Worm (Caenorhabditis elegans) whole organism, L2 larva: ENCODE measurements around the gene Y38H6A.5.

ENCODE experiments used
- C34F6.9 ChIP-seq: fragments of 150-350 bp; optimal IDR thresholded peaks from 2 replicates; lab custom pipeline; 2014; ENCODE audit warnings: missing biosample characterization, missing genetic modification characterization
- F13H6.1 ChIP-seq: sonication (generic microtip); optimal IDR thresholded peaks from 2 replicates; lab custom pipeline; 2016; ENCODE audit warnings: missing genetic modification characterization, missing compliant biosample characterization
- Y55F3AM.14 ChIP-seq: fragments of 200-800 bp; sonication (Bioruptor generic); optimal IDR thresholded peaks from 2 replicates; lab custom pipeline; 2018; ENCODE audit warnings: mild to moderate bottlenecking, missing genetic modification characterization, missing compliant biosample characterization
- alr-1 ChIP-seq: fragments of 150-350 bp; optimal IDR thresholded peaks from 2 replicates; lab custom pipeline; 2014; ENCODE audit warnings: missing biosample characterization, missing genetic modification characterization
- blmp-1 ChIP-seq: sonication (generic microtip); optimal IDR thresholded peaks from 2 replicates; lab custom pipeline; 2017; ENCODE audit warnings: missing genetic modification characterization, mild to moderate bottlenecking, missing compliant biosample characterization, antibody characterized with exemption, moderate library complexity; ENCODE audit not compliant: insufficient read depth
- ceh-16 ChIP-seq: fragments of 150-350 bp; optimal IDR thresholded peaks from 2 replicates; lab custom pipeline; 2014; ENCODE audit warnings: missing biosample characterization, missing genetic modification characterization
- crh-2 ChIP-seq: sonication (generic microtip); optimal IDR thresholded peaks from 2 replicates; lab custom pipeline; 2017; ENCODE audit warnings: missing biosample characterization, missing genetic modification characterization
- dmd-4 ChIP-seq: sonication (generic microtip); optimal IDR thresholded peaks from 2 replicates; lab custom pipeline; 2017; ENCODE audit warnings: missing biosample characterization, missing genetic modification characterization
- egl-27 ChIP-seq: sonication (generic microtip); optimal IDR thresholded peaks from 3 replicates; lab custom pipeline; 2017; ENCODE audit warnings: missing biosample characterization, missing genetic modification reagents, missing genetic modification characterization
- elt-1 ChIP-seq: fragments of 150-350 bp; optimal IDR thresholded peaks from 2 replicates; lab custom pipeline; 2014; ENCODE audit warnings: missing biosample characterization, missing genetic modification characterization
- fos-1 ChIP-seq: fragments of 150-350 bp; optimal IDR thresholded peaks from 2 replicates; lab custom pipeline; 2014; ENCODE audit warnings: missing biosample characterization, missing genetic modification characterization
- gmeb-1 ChIP-seq: fragments of 150-350 bp; optimal IDR thresholded peaks from 2 replicates; lab custom pipeline; 2014; ENCODE audit warnings: missing biosample characterization, missing genetic modification characterization
- lin-13 ChIP-seq: fragments of 150-350 bp; optimal IDR thresholded peaks from 2 replicates; lab custom pipeline; 2014; ENCODE audit warnings: missing biosample characterization, missing genetic modification reagents, missing genetic modification characterization
- lin-39 ChIP-seq: fragments of 150-350 bp; optimal IDR thresholded peaks from 2 replicates; lab custom pipeline; 2014; ENCODE audit warnings: missing biosample characterization, missing genetic modification reagents, missing genetic modification characterization
- lsy-2 ChIP-seq, 2 experiments: fragments of 150-350 bp in 1 of 2; sonication (generic microtip) in 1 of 2; optimal IDR thresholded peaks; 2 replicates each; lab custom pipeline; 2014 to 2017; ENCODE audit warnings: missing biosample characterization in 2 of 2, missing genetic modification characterization in 2 of 2
- mab-5 ChIP-seq: fragments of 150-350 bp; optimal IDR thresholded peaks from 2 replicates; lab custom pipeline; 2014; ENCODE audit warnings: missing biosample characterization, missing genetic modification characterization
- mbf-1 ChIP-seq: sonication (generic microtip); optimal IDR thresholded peaks from 2 replicates; lab custom pipeline; 2017; ENCODE audit warnings: missing biosample characterization, missing genetic modification characterization
- mdl-1 ChIP-seq, 2 experiments: fragments of 150-350 bp in 1 of 2; sonication (generic microtip) in 1 of 2; optimal IDR thresholded peaks; 2 replicates each; lab custom pipeline; 2017; ENCODE audit warnings: missing biosample characterization in 2 of 2, missing genetic modification characterization in 2 of 2
- nhr-11 ChIP-seq: fragments of 150-350 bp; optimal IDR thresholded peaks from 2 replicates; lab custom pipeline; 2014; ENCODE audit warnings: missing biosample characterization, missing genetic modification characterization
- nhr-129 ChIP-seq: fragments of 150-350 bp; optimal IDR thresholded peaks from 2 replicates; lab custom pipeline; 2014; ENCODE audit warnings: missing biosample characterization, missing genetic modification characterization
- nhr-21 ChIP-seq: fragments of 150-350 bp; optimal IDR thresholded peaks from 2 replicates; lab custom pipeline; 2014; ENCODE audit warnings: missing biosample characterization, missing genetic modification characterization
- nhr-237 ChIP-seq: fragments of 150-350 bp; optimal IDR thresholded peaks from 2 replicates; lab custom pipeline; 2014; ENCODE audit warnings: missing biosample characterization, missing genetic modification characterization
- nhr-25 ChIP-seq: fragments of 150-350 bp; sonication (generic microtip); optimal IDR thresholded peaks from 3 replicates; lab custom pipeline; 2014; ENCODE audit warnings: missing biosample characterization, missing genetic modification characterization
- nhr-6 ChIP-seq: fragments of 150-350 bp; optimal IDR thresholded peaks from 2 replicates; lab custom pipeline; 2014; ENCODE audit warnings: missing biosample characterization, missing genetic modification characterization
- nhr-77 ChIP-seq: fragments of 150-350 bp; optimal IDR thresholded peaks from 2 replicates; lab custom pipeline; 2014; ENCODE audit warnings: missing biosample characterization, missing genetic modification characterization
- sem-4 ChIP-seq: fragments of 150-350 bp; optimal IDR thresholded peaks from 2 replicates; lab custom pipeline; 2014; ENCODE audit warnings: missing biosample characterization, missing genetic modification reagents, missing genetic modification characterization
- skn-1 ChIP-seq: sonication (generic microtip); optimal IDR thresholded peaks from 2 replicates; lab custom pipeline; 2017; ENCODE audit warnings: missing biosample characterization, missing genetic modification characterization
- sma-3 ChIP-seq: sonication (generic microtip); optimal IDR thresholded peaks from 2 replicates; lab custom pipeline; 2016; ENCODE audit warnings: missing genetic modification reagents, missing genetic modification characterization, missing compliant biosample characterization
- sma-9 ChIP-seq, 2 experiments: fragments of 150-350 bp in 1 of 2; sonication (generic microtip) in 1 of 2; optimal IDR thresholded peaks; 2 replicates each; lab custom pipeline; 2014 to 2016; ENCODE audit warnings: missing genetic modification characterization in 2 of 2, mild to moderate bottlenecking in 1 of 2, missing biosample characterization in 1 of 2, missing compliant biosample characterization in 1 of 2, missing genetic modification reagents in 1 of 2, moderate library complexity in 1 of 2
- snpc-4 ChIP-seq: fragments of 150-350 bp; optimal IDR thresholded peaks from 2 replicates; lab custom pipeline; 2014; ENCODE audit warnings: missing biosample characterization, missing genetic modification characterization
- unc-55 ChIP-seq: fragments of 150-350 bp; sonication (generic microtip); optimal IDR thresholded peaks from 3 replicates; lab custom pipeline; 2014; ENCODE audit warnings: missing biosample characterization, missing genetic modification reagents, missing genetic modification characterization
- zag-1 ChIP-seq: fragments of 150-350 bp; optimal IDR thresholded peaks from 2 replicates; lab custom pipeline; 2014; ENCODE audit warnings: missing biosample characterization, missing genetic modification characterization
- ztf-11 ChIP-seq: sonication (generic microtip); optimal IDR thresholded peaks from 2 replicates; lab custom pipeline; 2017; ENCODE audit warnings: missing biosample characterization, missing genetic modification characterization

The Y38H6A.5 gene

DNA sequence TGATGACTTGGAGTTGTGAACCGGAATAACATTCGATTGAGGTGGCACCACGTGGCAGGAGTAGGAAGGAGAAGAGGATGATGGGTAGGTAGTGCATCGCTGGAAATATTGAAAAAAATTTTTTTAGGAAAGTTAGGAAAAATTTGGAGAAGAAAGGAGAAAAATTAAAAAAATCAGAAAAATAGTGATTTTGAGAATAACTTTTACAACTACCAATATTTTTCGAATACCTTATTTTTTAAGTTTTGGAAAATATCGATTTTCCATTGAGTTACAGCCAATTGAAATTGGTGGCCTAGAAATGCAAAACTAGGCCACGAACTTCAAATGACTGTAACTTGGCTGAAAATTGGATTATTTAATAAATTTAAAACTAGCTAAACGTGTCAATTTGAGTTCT, at the start of gene Y38H6A.5:
Y38H6A.5 (minus strand) TSS at position 101 of the 400 bp plus-strand sequence.
- TF ChIP-seq nhr-77 (tag; lab: Kevin White, UChicago) (no peak), gmeb-1 (tag; lab: Kevin White, UChicago) (no peak)

- no peak for TF ChIP-seq mab-5 (tag; lab: Kevin White, UChicago)
- no peak for TF ChIP-seq snpc-4 (tag; lab: Kevin White, UChicago)
- peak in 1 of 2 experiments; percentile 60 for TF ChIP-seq lsy-2 (tag; optimal IDR thresholded peaks at IDR 0.05; lab: Kevin White, UChicago)
- no peak for TF ChIP-seq nhr-25 (tag; lab: Kevin White, UChicago)
- TF ChIP-seq blmp-1, result no peak
- peak; percentile 67 for TF ChIP-seq unc-55
- TF ChIP-seq nhr-6 (tag; lab: Kevin White, UChicago), result no peak
- TF ChIP-seq fos-1 (tag; lab: Kevin White, UChicago), result peak; percentile 12
- TF ChIP-seq ceh-16 (tag; lab: Kevin White, UChicago), result no peak
- peak; percentile 9 for TF ChIP-seq zag-1
- peak; percentile 39 for TF ChIP-seq sma-3 (GFP tag; lab: Kevin White, UChicago)
- peak; percentile 3 for TF ChIP-seq gmeb-1 (tag; lab: Kevin White, UChicago)
- TF ChIP-seq lin-13, result peak; percentile 3
- TF ChIP-seq C34F6.9 (tag; lab: Kevin White, UChicago), result peak; percentile 80
- TF ChIP-seq F13H6.1 (tag; lab: Kevin White, UChicago), result peak; percentile 68
- no peak for TF ChIP-seq skn-1 (tag; lab: Kevin White, UChicago)
- peak; percentile 98 for TF ChIP-seq crh-2 (tag; lab: Kevin White, UChicago)
- peak; percentile 65 for TF ChIP-seq nhr-129
- peak; percentile 18 to 33 for TF ChIP-seq mdl-1 (tag; optimal IDR thresholded peaks at IDR 0.05; lab: Kevin White, UChicago)
These were observed 48.0 kb upstream of the Y38H6A.5 start, which contains the start of gene K02E2.11 for ce11 chrV:20383065-20383609. Gene K02E2.11, plus strand, starts transcription at chrV:20383315.

DNA sequence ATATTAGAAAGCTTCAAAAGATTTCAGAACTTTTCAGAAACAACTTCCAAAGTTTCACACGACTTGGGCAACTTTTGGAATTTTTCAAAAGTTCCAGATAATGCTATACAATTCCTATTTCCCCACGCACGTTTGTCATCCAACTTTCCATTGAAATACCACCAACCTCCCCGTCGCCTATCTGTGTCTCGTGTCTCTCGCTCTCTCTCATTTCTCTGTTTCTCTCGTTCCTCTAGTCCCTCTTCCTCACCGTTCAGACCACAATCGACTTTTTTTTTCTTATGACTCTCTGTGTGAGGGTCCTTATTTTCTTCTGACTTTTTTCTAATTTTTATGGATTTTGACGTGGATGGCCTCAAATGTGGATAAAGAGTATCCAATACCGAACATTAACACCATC, 45.2 kb upstream of the Y38H6A.5 start, which contains the start of gene K02E2.6:
K02E2.6 (plus strand) TSS at position 242 of the 400 bp plus-strand sequence.
- TF ChIP-seq unc-55, result peak; percentile 37
- no peak for TF ChIP-seq egl-27 (tag; lab: Kevin White, UChicago)
- no peak for TF ChIP-seq Y55F3AM.14
- TF ChIP-seq nhr-129, result peak; percentile 12
- TF ChIP-seq elt-1 (tag; lab: Kevin White, UChicago), result no peak

DNA sequence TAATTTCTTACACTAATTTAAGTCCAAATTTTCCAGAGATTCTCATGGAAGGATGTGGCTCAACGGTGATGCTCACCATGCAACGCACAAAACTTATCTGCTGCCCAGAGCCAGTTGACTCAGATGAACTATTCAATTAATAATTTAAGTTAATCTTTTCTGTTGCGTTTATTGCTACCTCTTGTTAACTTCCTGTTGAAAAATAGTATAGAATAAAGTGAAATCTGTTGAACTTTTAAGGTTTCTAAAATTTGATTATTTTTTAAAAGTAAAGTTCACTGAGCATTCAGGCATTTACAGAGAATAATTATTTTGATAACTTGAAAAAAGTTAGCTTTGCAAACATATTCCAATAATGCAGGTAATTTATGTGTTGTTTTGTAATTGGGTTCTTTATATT, 40.9 kb upstream of the Y38H6A.5 start:
- no peak for TF ChIP-seq ceh-16 (tag; lab: Kevin White, UChicago)
- TF ChIP-seq zag-1, result no peak
- TF ChIP-seq nhr-25 (tag; lab: Kevin White, UChicago), result no peak
- TF ChIP-seq nhr-6 (tag; lab: Kevin White, UChicago), result no peak
- TF ChIP-seq lin-13, result no peak
- TF ChIP-seq sem-4 (tag; lab: Kevin White, UChicago), result no peak
- no peak for TF ChIP-seq dmd-4 (tag; lab: Kevin White, UChicago)
- TF ChIP-seq sma-3 (GFP tag; lab: Kevin White, UChicago), result no peak
- no peak for TF ChIP-seq ztf-11 (tag; lab: Kevin White, UChicago)
- no peak for TF ChIP-seq nhr-77 (tag; lab: Kevin White, UChicago)
- TF ChIP-seq fos-1 (tag; lab: Kevin White, UChicago), result no peak
- TF ChIP-seq mab-5 (tag; lab: Kevin White, UChicago), result no peak
- no peak for TF ChIP-seq C34F6.9 (tag; lab: Kevin White, UChicago)
- no peak for TF ChIP-seq sma-9 (GFP tag; optimal IDR thresholded peaks at IDR 0.05; lab: Kevin White, UChicago)
- TF ChIP-seq sma-9 (tag; optimal IDR thresholded peaks at IDR 0.05; lab: Kevin White, UChicago), result no peak
- no peak for TF ChIP-seq unc-55

DNA sequence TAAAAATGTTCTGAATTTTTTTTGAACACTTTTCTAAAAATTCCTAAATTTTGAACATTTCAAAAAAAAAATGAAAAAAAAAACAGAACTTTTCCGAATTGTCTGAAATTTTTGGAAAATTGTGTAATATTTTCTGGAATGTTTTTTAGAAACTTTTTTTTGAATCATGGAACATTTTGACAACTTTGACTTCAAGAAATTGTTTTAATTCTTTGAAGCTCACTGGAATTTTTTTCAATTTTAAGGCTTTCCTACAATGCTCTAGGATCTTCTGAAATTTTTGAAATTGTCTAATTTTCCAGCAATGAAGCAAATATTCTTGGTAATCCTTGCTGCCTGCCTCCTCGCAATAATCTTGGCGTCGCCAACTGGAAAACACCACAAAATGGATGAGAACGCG, 40.1 kb upstream of the Y38H6A.5 start, which contains the start of gene ins-35:
ins-35 (plus strand) TSS at position 301 of the 400 bp plus-strand sequence.
- TF ChIP-seq alr-1 (tag; lab: Kevin White, UChicago), result no peak
- no peak for TF ChIP-seq lin-39 (tag; lab: Kevin White, UChicago)
- no peak for TF ChIP-seq nhr-237 (tag; lab: Kevin White, UChicago)
- no peak for TF ChIP-seq nhr-21 (tag; lab: Kevin White, UChicago)
- no peak for TF ChIP-seq C34F6.9 (tag; lab: Kevin White, UChicago)
- TF ChIP-seq mbf-1 (tag; lab: Kevin White, UChicago), result no peak
- no peak for TF ChIP-seq nhr-11 (tag; lab: Kevin White, UChicago)
